Fruit fly (Drosophila melanogaster) ovary, adult (tissue): ENCODE results near the gene SP1029.
A peak's percentile ranks its signal among the peaks of the same experiment; 100 is the strongest.

Experiments used
- CG17801 ChIP-seq: fragments of 200-800 bp; optimal IDR thresholded peaks from 2 replicates; lab custom pipeline; 2019; ENCODE audit warnings: missing biosample characterization, mild to moderate bottlenecking, missing genetic modification characterization, moderate library complexity; ENCODE audit not compliant: partially characterized antibody

Gene SP1029

DNA sequence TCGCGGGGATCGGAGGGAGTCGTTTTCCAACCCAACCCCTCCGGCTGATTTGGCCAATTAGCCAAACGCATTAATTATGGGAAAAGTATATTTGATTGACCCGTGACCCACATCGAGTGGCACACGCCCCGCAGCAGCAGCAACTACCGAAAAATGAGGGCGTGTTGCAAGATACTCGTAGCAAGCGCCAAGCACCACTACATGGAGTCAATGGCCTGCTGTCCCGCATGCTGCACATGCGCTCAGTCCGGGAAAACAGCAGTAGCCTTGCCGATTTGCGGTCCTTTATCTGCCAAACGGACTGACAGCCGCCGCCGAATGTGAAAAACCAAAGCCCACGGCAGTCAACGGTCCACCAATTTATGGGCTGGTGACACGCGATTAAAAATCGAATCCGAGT, 32.9 kb downstream of the SP1029 start:
- no peak for TF ChIP-seq CG17801

DNA sequence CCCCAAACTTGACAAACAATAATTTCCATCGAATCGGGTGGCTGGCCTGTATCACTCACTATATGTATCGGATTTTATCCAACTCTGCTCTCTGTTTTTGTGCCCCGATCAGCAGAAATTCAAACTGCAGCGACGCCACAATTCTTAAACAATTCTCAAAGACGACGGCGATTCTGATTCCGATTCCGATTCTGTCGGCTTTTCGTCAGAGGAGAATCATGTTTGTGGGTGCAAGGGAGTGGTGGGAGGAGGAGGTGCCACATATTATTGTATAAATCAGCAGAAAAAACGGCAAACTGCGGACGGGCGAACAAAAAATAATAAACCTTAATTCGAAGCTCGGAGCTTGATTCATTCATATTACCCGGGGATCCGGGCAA, 33.8 kb downstream of the SP1029 start:
- no peak for TF ChIP-seq CG17801

- TF ChIP-seq CG17801, result no peak
Observed at dm6 chr3R:29215652-29216483, 34.4 kb downstream of the SP1029 start.

- peak; percentile 77 for TF ChIP-seq CG17801
Observed at dm6 chr3R:29214982-29215533, 35.2 kb downstream of the SP1029 start.

dm6 chr3R:29214262-29214661, 36.0 kb downstream of the SP1029 start:
- TF ChIP-seq CG17801, result peak; percentile 100

DNA sequence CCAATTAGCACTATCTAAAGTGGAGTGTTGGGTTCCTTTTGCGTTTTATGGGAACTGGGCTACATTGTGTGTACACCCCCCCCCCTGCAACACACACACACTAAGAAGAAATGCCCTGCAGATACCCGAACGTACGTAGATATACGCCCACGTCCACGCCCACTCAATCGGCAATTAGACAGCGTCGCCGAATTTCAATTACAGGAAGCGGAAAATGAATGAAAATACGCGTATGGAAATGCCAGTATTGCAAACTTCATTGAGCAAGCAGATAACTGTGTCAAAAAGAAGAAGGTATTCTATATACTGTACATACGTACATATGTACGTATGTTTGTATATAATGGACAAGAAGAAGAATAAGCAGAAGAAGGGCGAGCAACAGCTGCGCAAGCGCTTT, 36.8 kb downstream of the SP1029 start:
- TF ChIP-seq CG17801, result no peak

DNA sequence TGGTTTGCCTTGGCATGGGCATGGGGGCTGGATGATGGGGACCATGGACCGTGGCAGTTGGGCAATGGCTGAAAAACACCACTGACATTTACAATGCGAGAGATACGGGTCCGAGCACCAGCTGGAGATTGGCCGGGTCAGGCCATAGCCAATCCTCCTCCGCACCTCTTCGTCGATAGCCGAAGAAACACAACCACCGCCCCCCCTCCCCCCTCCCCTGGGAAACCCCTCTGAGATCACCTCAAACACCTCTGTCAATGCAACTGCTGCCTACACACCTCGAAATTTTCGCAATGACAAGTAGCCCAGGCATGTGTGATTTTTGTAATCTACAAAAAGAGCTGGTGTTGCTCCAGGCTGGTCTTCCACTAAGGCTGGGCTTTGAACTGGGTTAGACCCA, 37.7 kb downstream of the SP1029 start:
- no peak for TF ChIP-seq CG17801

DNA sequence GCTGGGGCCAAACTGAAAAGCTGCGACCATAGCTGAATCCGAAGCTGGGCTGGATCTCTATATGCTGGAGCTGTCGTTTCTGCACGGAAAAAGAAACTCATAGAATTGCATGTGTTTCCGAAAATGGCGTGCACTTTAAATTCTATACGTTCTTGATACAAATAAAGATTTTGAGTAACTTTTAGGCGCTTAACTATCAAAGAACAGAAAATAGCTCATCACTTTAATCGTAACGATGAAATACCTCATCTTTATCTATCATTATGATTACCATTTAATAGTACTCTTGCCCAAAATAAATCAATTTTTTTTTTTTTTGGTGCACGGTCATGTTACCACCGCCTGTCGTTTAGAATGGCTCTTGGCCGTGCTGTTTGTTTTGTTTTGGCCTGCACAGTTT, 38.5 kb downstream of the SP1029 start:
- no peak for TF ChIP-seq CG17801

dm6 chr3R:29210542-29211393, 39.5 kb downstream of the SP1029 start:
- TF ChIP-seq CG17801, result no peak

dm6 chr3R:29210091-29210490, 40.2 kb downstream of the SP1029 start:
- no peak for TF ChIP-seq CG17801

DNA sequence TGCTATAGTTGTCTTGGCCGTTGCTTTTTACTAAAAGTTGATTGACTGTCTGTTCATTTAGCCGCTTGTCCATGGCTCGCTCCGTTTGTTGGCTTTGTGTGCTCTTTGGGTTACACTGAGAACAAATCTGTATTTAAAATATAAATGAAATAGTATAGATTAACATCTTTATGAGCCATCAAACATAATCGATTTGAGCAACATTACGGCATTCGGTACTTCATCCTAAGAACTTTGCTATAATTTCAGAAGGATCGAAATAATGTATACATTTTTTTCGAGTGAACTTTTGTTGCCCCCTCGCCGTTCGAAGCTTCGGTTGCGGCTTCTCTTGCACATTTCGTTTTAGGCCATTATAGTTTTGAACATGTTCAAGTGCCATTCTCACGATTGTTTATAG, 42.3 kb downstream of the SP1029 start:
- peak; percentile 45 for TF ChIP-seq CG17801

dm6 chr3R:29207012-29207656, 43.1 kb downstream of the SP1029 start:
- peak; percentile 73 for TF ChIP-seq CG17801

DNA sequence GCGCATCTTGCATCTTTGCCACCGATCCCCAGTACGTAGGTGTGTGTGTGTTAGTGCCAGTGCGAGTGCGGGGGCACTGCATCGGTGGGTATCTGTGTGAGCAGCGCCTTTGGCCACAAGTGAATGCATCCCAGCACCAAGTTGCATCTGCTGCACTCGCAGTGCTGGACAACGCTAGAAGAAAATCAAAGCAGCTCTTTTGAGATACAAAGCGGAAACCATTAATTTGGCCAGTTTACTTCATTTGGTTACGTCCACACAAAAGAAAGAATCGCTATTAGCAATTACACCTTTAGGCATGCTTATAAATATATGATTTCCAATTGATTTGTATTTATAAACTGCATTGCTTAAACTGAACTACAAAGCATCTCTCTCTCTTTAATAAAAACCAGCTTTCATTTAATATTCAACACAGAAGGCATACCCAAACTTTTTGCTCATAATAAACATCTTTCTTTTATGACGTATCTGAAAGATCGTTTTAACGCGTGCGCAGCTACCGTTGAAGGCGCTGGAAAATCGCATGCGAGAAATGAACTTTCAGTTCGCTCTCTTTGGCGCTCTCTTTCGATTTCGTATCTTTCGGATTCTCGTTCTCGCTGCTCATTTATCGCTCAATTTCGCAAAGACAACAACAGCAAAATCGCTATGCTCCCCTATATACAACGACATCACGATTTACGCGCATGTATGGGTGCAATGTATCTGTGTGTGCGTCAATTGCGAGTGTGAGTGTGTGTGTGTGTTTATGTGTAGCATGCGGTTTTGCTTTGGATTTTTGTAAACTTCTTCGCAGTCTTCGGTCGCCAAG, 43.8 kb downstream of the SP1029 start:
- no peak for TF ChIP-seq CG17801

dm6 chr3R:29204612-29205480, 45.4 kb downstream of the SP1029 start:
- TF ChIP-seq CG17801, result no peak

DNA sequence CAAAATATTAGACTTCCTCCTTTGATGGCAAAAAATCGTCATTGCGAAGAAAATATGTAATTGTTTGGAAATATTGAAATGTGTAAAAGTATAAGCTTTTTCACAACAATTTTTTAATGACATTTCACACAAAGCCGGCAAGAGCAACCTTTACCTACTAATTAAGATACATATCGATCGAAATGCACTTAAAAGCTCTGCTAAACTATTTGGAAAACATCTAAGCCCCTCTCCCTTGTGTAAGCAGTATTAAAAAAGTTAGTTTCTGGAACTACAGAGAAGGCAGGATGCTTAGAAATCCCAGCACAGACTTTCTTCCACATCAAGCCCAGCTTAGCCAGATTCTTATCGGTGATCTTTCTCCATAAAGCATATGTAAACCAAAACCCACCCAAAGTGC, 46.2 kb downstream of the SP1029 start, which contains the start of gene Cyt-c1L:
Cyt-c1L (minus strand) TSS at position 101 of the 400 bp plus-strand sequence.
- TF ChIP-seq CG17801, result no peak
